Worm (Caenorhabditis elegans) whole organism, late embryonic: ENCODE data around the gene F07F6.1.

ENCODE experiments used
- C08G9.2 ChIP-seq: sonication (generic microtip); optimal IDR thresholded peaks from 2 replicates; lab custom pipeline; 2016; ENCODE audit warnings: mild to moderate bottlenecking, missing genetic modification characterization, moderate library complexity, missing compliant biosample characterization
- C38D4.7 ChIP-seq: fragments of 200-800 bp; sonication (Bioruptor generic); optimal IDR thresholded peaks from 2 replicates; lab custom pipeline; 2018; ENCODE audit warnings: mild to moderate bottlenecking, missing genetic modification characterization, moderate library complexity, missing compliant biosample characterization
- F13H6.1 ChIP-seq: sonication (generic microtip); optimal IDR thresholded peaks from 2 replicates; lab custom pipeline; 2016; ENCODE audit warnings: missing genetic modification characterization, missing compliant biosample characterization
- T23F11.4 ChIP-seq: fragments of 200-800 bp; sonication (Bioruptor generic); optimal IDR thresholded peaks from 2 replicates; lab custom pipeline; 2018; ENCODE audit warnings: mild to moderate bottlenecking, missing genetic modification characterization, missing compliant biosample characterization
- ahr-1 ChIP-seq: sonication (generic microtip); optimal IDR thresholded peaks from 2 replicates; lab custom pipeline; 2016; ENCODE audit warnings: missing genetic modification characterization, missing compliant biosample characterization
- ama-1 ChIP-seq: fragments of 150-350 bp; optimal IDR thresholded peaks from 2 replicates; lab custom pipeline; 2014
- ceh-18 ChIP-seq: sonication (generic microtip); optimal IDR thresholded peaks from 2 replicates; lab custom pipeline; 2016; ENCODE audit warnings: missing genetic modification characterization, missing compliant biosample characterization
- ceh-19 ChIP-seq: fragments of 200-800 bp; sonication (Bioruptor generic); optimal IDR thresholded peaks from 2 replicates; lab custom pipeline; 2018; ENCODE audit warnings: mild to moderate bottlenecking, missing genetic modification characterization, missing compliant biosample characterization
- ceh-22 ChIP-seq: sonication (generic microtip); optimal IDR thresholded peaks from 2 replicates; lab custom pipeline; 2017; ENCODE audit warnings: missing biosample characterization, missing genetic modification characterization
- ceh-24 ChIP-seq: sonication (generic microtip); optimal IDR thresholded peaks from 2 replicates; lab custom pipeline; 2016; ENCODE audit warnings: mild to moderate bottlenecking, missing genetic modification characterization, missing compliant biosample characterization
- ceh-34 ChIP-seq: sonication (generic microtip); optimal IDR thresholded peaks from 2 replicates; lab custom pipeline; 2016; ENCODE audit warnings: mild to moderate bottlenecking, missing genetic modification characterization, missing compliant biosample characterization
- ceh-45 ChIP-seq: fragments of 200-800 bp; sonication (Bioruptor generic); IDR thresholded peaks from 2 replicates; pipeline ENCODE4 v1.3.6; 2022; ENCODE audit warnings: missing genetic modification reagents, missing genetic modification characterization, missing compliant biosample characterization
- ceh-48 ChIP-seq: sonication (generic microtip); optimal IDR thresholded peaks from 2 replicates; lab custom pipeline; 2016; ENCODE audit warnings: missing genetic modification characterization, inconsistent platforms, missing compliant biosample characterization
- ceh-6 ChIP-seq: fragments of 200-800 bp; sonication (Bioruptor generic); optimal IDR thresholded peaks from 2 replicates; lab custom pipeline; 2018; ENCODE audit warnings: mild to moderate bottlenecking, missing genetic modification characterization, missing compliant biosample characterization
- ceh-9 ChIP-seq: sonication (generic microtip); optimal IDR thresholded peaks from 2 replicates; lab custom pipeline; 2016; ENCODE audit warnings: mild to moderate bottlenecking, missing genetic modification characterization, inconsistent platforms, missing compliant biosample characterization
- che-1 ChIP-seq: sonication (generic microtip); optimal IDR thresholded peaks from 2 replicates; lab custom pipeline; 2016; ENCODE audit warnings: mild to moderate bottlenecking, missing genetic modification characterization, missing compliant biosample characterization
- elt-2 ChIP-seq: sonication (generic microtip); optimal IDR thresholded peaks from 2 replicates; lab custom pipeline; 2016; ENCODE audit warnings: missing genetic modification reagents, missing genetic modification characterization, missing compliant biosample characterization
- elt-4 ChIP-seq: sonication (generic microtip); optimal IDR thresholded peaks from 2 replicates; lab custom pipeline; 2016; ENCODE audit warnings: missing genetic modification characterization, missing compliant biosample characterization
- ets-4 ChIP-seq: sonication (generic microtip); optimal IDR thresholded peaks from 2 replicates; lab custom pipeline; 2016; ENCODE audit warnings: missing genetic modification characterization, missing compliant biosample characterization
- fax-1 ChIP-seq: sonication (generic microtip); optimal IDR thresholded peaks from 2 replicates; lab custom pipeline; 2016; ENCODE audit warnings: missing genotype, missing genetic modification characterization, missing compliant biosample characterization
- fkh-10 ChIP-seq: fragments of 150-350 bp; optimal IDR thresholded peaks from 2 replicates; lab custom pipeline; 2014; ENCODE audit warnings: missing biosample characterization, missing genetic modification reagents, missing genetic modification characterization
- fkh-6 ChIP-seq: sonication (generic microtip); optimal IDR thresholded peaks from 2 replicates; lab custom pipeline; 2016; ENCODE audit warnings: missing genetic modification characterization, missing compliant biosample characterization
- gmeb-2 ChIP-seq: sonication (generic microtip); optimal IDR thresholded peaks from 2 replicates; lab custom pipeline; 2016; ENCODE audit warnings: missing genetic modification characterization, inconsistent platforms, missing compliant biosample characterization
- hlh-13 ChIP-seq: fragments of 200-800 bp; sonication (Bioruptor generic); optimal IDR thresholded peaks from 2 replicates; lab custom pipeline; 2018; ENCODE audit warnings: mild to moderate bottlenecking, missing genetic modification characterization, missing compliant biosample characterization
- hlh-15 ChIP-seq: sonication (generic microtip); optimal IDR thresholded peaks from 2 replicates; lab custom pipeline; 2016; ENCODE audit warnings: missing genetic modification characterization, missing compliant biosample characterization
- hlh-6 ChIP-seq: sonication (generic microtip); optimal IDR thresholded peaks from 2 replicates; lab custom pipeline; 2016; ENCODE audit warnings: missing genotype, missing genetic modification characterization, missing compliant biosample characterization
- lim-6 ChIP-seq: sonication (generic microtip); optimal IDR thresholded peaks from 2 replicates; lab custom pipeline; 2016; ENCODE audit warnings: missing genetic modification characterization, missing compliant biosample characterization
- madf-2 ChIP-seq: sonication (generic microtip); optimal IDR thresholded peaks from 2 replicates; lab custom pipeline; 2017; ENCODE audit warnings: missing genetic modification characterization, missing compliant biosample characterization
- mec-3 ChIP-seq: sonication (generic microtip); optimal IDR thresholded peaks from 2 replicates; lab custom pipeline; 2016; ENCODE audit warnings: borderline replicate concordance, missing genetic modification characterization, missing compliant biosample characterization
- nfya-1 ChIP-seq: sonication (generic microtip); optimal IDR thresholded peaks from 2 replicates; lab custom pipeline; 2017; ENCODE audit warnings: missing genetic modification characterization, mild to moderate bottlenecking, missing compliant biosample characterization, antibody characterized with exemption, moderate library complexity
- nhr-11 ChIP-seq: fragments of 150-350 bp; optimal IDR thresholded peaks from 2 replicates; lab custom pipeline; 2014; ENCODE audit warnings: missing biosample characterization, missing genetic modification characterization
- npax-4 ChIP-seq: sonication (generic microtip); optimal IDR thresholded peaks from 2 replicates; lab custom pipeline; 2016; ENCODE audit warnings: missing genetic modification characterization, missing compliant biosample characterization
- odd-2 ChIP-seq: sonication (generic microtip); optimal IDR thresholded peaks from 2 replicates; lab custom pipeline; 2017; ENCODE audit warnings: antibody characterized with exemption, mild to moderate bottlenecking, missing genetic modification characterization, missing compliant biosample characterization
- pag-3 ChIP-seq: sonication (generic microtip); optimal IDR thresholded peaks from 2 replicates; lab custom pipeline; 2016; ENCODE audit warnings: missing compliant biosample characterization, missing genetic modification characterization, borderline replicate concordance
- pat-9 ChIP-seq: fragments of 200-800 bp; sonication (Bioruptor generic); optimal IDR thresholded peaks from 2 replicates; lab custom pipeline; 2018; ENCODE audit warnings: mild to moderate bottlenecking, missing genetic modification characterization, moderate library complexity, missing compliant biosample characterization
- pax-1 ChIP-seq: fragments of 150-350 bp; optimal IDR thresholded peaks from 2 replicates; lab custom pipeline; 2014; ENCODE audit warnings: missing biosample characterization, missing genetic modification characterization
- pha-2 ChIP-seq: sonication (generic microtip); optimal IDR thresholded peaks from 2 replicates; lab custom pipeline; 2017; ENCODE audit warnings: mild to moderate bottlenecking, missing genetic modification characterization, missing compliant biosample characterization
- pha-4 ChIP-seq: fragments of 150-350 bp; optimal IDR thresholded peaks from 2 replicates; lab custom pipeline; 2018; ENCODE audit warnings: missing biosample characterization, missing genetic modification reagents, missing genetic modification characterization
- ref-2 ChIP-seq: sonication (generic microtip); optimal IDR thresholded peaks from 2 replicates; lab custom pipeline; 2016; ENCODE audit warnings: missing genetic modification characterization, missing compliant biosample characterization
- rnt-1 ChIP-seq: sonication (generic microtip); optimal IDR thresholded peaks from 2 replicates; lab custom pipeline; 2016; ENCODE audit warnings: missing genetic modification characterization, missing compliant biosample characterization
- sox-4 ChIP-seq: sonication (generic microtip); optimal IDR thresholded peaks from 2 replicates; lab custom pipeline; 2017; ENCODE audit warnings: mild to moderate bottlenecking, missing genetic modification characterization, inconsistent platforms, missing compliant biosample characterization
- syd-9 ChIP-seq: sonication (generic microtip); optimal IDR thresholded peaks from 2 replicates; lab custom pipeline; 2016; ENCODE audit warnings: mild to moderate bottlenecking, missing genetic modification characterization, moderate library complexity, missing compliant biosample characterization
- tbx-2 ChIP-seq: sonication (generic microtip); optimal IDR thresholded peaks from 2 replicates; lab custom pipeline; 2016; ENCODE audit warnings: missing genetic modification characterization, missing compliant biosample characterization
- tbx-7 ChIP-seq: sonication (generic microtip); optimal IDR thresholded peaks from 2 replicates; lab custom pipeline; 2016; ENCODE audit warnings: missing genotype, missing genetic modification characterization, missing compliant biosample characterization
- unc-42 ChIP-seq: sonication (generic microtip); optimal IDR thresholded peaks from 2 replicates; lab custom pipeline; 2016; ENCODE audit warnings: missing genotype, missing genetic modification characterization, missing compliant biosample characterization
- unc-86 ChIP-seq: sonication (generic microtip); optimal IDR thresholded peaks from 2 replicates; lab custom pipeline; 2016; ENCODE audit warnings: missing genetic modification characterization, missing compliant biosample characterization
- zip-5 ChIP-seq: sonication (generic microtip); optimal IDR thresholded peaks from 2 replicates; lab custom pipeline; 2016; ENCODE audit warnings: missing genetic modification characterization, missing compliant biosample characterization
- ztf-16 ChIP-seq: sonication (generic microtip); optimal IDR thresholded peaks from 2 replicates; lab custom pipeline; 2017; ENCODE audit warnings: missing genetic modification characterization, missing compliant biosample characterization

The F07F6.1 gene

ce11 chrII:5395594-5395993, 42.1 kb upstream of the F07F6.1 start, which contains the start of gene pink-1:
Gene pink-1, minus strand, starts transcription at chrII:5395694.
- TF ChIP-seq ceh-34 (tag; lab: Kevin White, UChicago) = no peak
- no peak for TF ChIP-seq ama-1 (lab: Kevin White, UChicago)
- TF ChIP-seq mec-3 (tag; lab: Kevin White, UChicago) = no peak
- TF ChIP-seq pha-4 (tag; lab: Kevin White, UChicago) = no peak
- no peak for TF ChIP-seq npax-4 (tag; lab: Kevin White, UChicago)
- TF ChIP-seq ceh-19 = no peak
- no peak for TF ChIP-seq ceh-6
- TF ChIP-seq ahr-1 (tag; lab: Kevin White, UChicago) = no peak
- TF ChIP-seq F13H6.1 (tag; lab: Kevin White, UChicago) = no peak
- TF ChIP-seq unc-86 (tag; lab: Kevin White, UChicago) = no peak

- TF ChIP-seq lim-6 (no peak), ceh-45 (GFP tag; lab: Robert Waterston, UW) (no peak), npax-4 (tag; lab: Kevin White, UChicago) (no peak), unc-42 (no peak), elt-2 (tag; lab: Kevin White, UChicago) (no peak)
These were observed 38.9 kb upstream of the F07F6.1 start, which contains the start of gene fbxl-3 for ce11 chrII:5398779-5399178. Gene fbxl-3, minus strand, starts transcription at chrII:5398902.

ce11 chrII:5399201-5399600, 38.5 kb upstream of the F07F6.1 start, which contains the start of gene mog-5:
Gene mog-5, plus strand, starts transcription at chrII:5399538.
- TF ChIP-seq ceh-22 (tag; lab: Kevin White, UChicago) = no peak
- no peak for TF ChIP-seq mec-3 (tag; lab: Kevin White, UChicago)
- TF ChIP-seq ceh-18 (tag; lab: Kevin White, UChicago) = no peak
- TF ChIP-seq unc-42 = peak; percentile 65
- TF ChIP-seq odd-2 (tag; lab: Kevin White, UChicago) = peak; percentile 64
- no peak for TF ChIP-seq syd-9 (tag; lab: Kevin White, UChicago)
- TF ChIP-seq pag-3 (tag; lab: Kevin White, UChicago) = no peak
- peak; percentile 13 for TF ChIP-seq zip-5
- peak; percentile 38 for TF ChIP-seq C38D4.7 (GFP tag; lab: Kevin White, UChicago)
- peak; percentile 14 for TF ChIP-seq fax-1 (tag; lab: Kevin White, UChicago)
- TF ChIP-seq hlh-15 (tag; lab: Kevin White, UChicago) = no peak
- TF ChIP-seq pha-2 (tag; lab: Kevin White, UChicago) = peak; percentile 32
- TF ChIP-seq ets-4 (tag; lab: Kevin White, UChicago) = no peak
- no peak for TF ChIP-seq gmeb-2 (tag; lab: Kevin White, UChicago)
- TF ChIP-seq tbx-7 (tag; lab: Kevin White, UChicago) = no peak
- TF ChIP-seq hlh-6 = no peak
- no peak for TF ChIP-seq C08G9.2 (tag; lab: Kevin White, UChicago)
- peak; percentile 30 for TF ChIP-seq ztf-16 (tag; lab: Kevin White, UChicago)
- TF ChIP-seq elt-2 (tag; lab: Kevin White, UChicago) = no peak
- peak; percentile 26 for TF ChIP-seq ref-2
- TF ChIP-seq rnt-1 (tag; lab: Kevin White, UChicago) = no peak
- no peak for TF ChIP-seq ceh-9
- no peak for TF ChIP-seq npax-4 (tag; lab: Kevin White, UChicago)
- no peak for TF ChIP-seq elt-4
- no peak for TF ChIP-seq T23F11.4 (GFP tag; lab: Kevin White, UChicago)
- peak; percentile 31 for TF ChIP-seq F13H6.1 (tag; lab: Kevin White, UChicago)
- no peak for TF ChIP-seq ceh-24
- TF ChIP-seq ama-1 (lab: Kevin White, UChicago) = no peak
- TF ChIP-seq ceh-6 = no peak
- no peak for TF ChIP-seq pha-4 (tag; lab: Kevin White, UChicago)
- no peak for TF ChIP-seq fkh-10
- TF ChIP-seq sox-4 = peak; percentile 55
- TF ChIP-seq lim-6 = no peak
- TF ChIP-seq pax-1 (tag; lab: Kevin White, UChicago) = no peak
- no peak for TF ChIP-seq ceh-45 (GFP tag; lab: Robert Waterston, UW)
- peak; percentile 21 for TF ChIP-seq che-1 (tag; lab: Kevin White, UChicago)
- TF ChIP-seq ceh-48 (tag; lab: Kevin White, UChicago) = no peak
- TF ChIP-seq pat-9 (tag; lab: Kevin White, UChicago) = peak; percentile 30
- TF ChIP-seq fkh-6 (tag; lab: Kevin White, UChicago) = no peak
- TF ChIP-seq nhr-11 = no peak
- TF ChIP-seq nfya-1 (tag; lab: Kevin White, UChicago) = peak; percentile 32
- no peak for TF ChIP-seq hlh-13
- TF ChIP-seq unc-86 (tag; lab: Kevin White, UChicago) = peak; percentile 26
- TF ChIP-seq madf-2 (tag; lab: Kevin White, UChicago) = no peak
- peak; percentile 50 for TF ChIP-seq tbx-2 (tag; lab: Kevin White, UChicago)
